Worm (Caenorhabditis elegans): Measurements from ENCODE around the gene dbt-1.

- TF ChIP-seq nhr-77 (tag; optimal IDR thresholded peaks at IDR 0.05) = no peak
- TF ChIP-seq ces-1 (GFP tag; optimal IDR thresholded peaks at IDR 0.05) = no peak
- no peak for TF ChIP-seq nhr-6 (tag; optimal IDR thresholded peaks at IDR 0.05)
- TF ChIP-seq daf-12 (tag; optimal IDR thresholded peaks at IDR 0.05) = no peak
- no peak for TF ChIP-seq snpc-4 (tag; optimal IDR thresholded peaks at IDR 0.05)
- TF ChIP-seq dmd-9 (GFP tag; IDR thresholded peaks at IDR 0.05) = no peak
Observed at ce11 chrII:7900190-7900672, 44.8 kb downstream of the dbt-1 start, which contains the start of gene rev-1.
